Fruit fly (Drosophila melanogaster) whole organism, embryonic: ENCODE results near the gene serp.

Experiments used
- Adf1 ChIP-seq: fragments of 200-800 bp; sonication (Bioruptor generic); IDR thresholded peaks from 2 replicates; pipeline ENCODE4 v1.3.6; 2022; ENCODE audit warnings: missing biosample characterization, missing genetic modification characterization
- Bdp1 ChIP-seq: fragments of 200-800 bp; sonication (Bioruptor generic); optimal IDR thresholded peaks from 3 replicates; lab custom pipeline; 2016; ENCODE audit warnings: missing biosample characterization, missing genetic modification characterization
- Bgb ChIP-seq: fragments of 200-800 bp; sonication (Bioruptor generic); IDR thresholded peaks from 2 replicates; pipeline ENCODE4 v1.3.6; 2022; ENCODE audit warnings: missing biosample characterization, missing genetic modification characterization; ENCODE audit not compliant: partially characterized antibody
- CG11456 ChIP-seq: fragments of 200-800 bp; sonication (Bioruptor generic); IDR thresholded peaks from 3 replicates; pipeline ENCODE4 v1.3.6; 2022; ENCODE audit warnings: missing biosample characterization, missing genetic modification characterization
- CG13296 ChIP-seq: fragments of 200-800 bp; sonication (Bioruptor generic); optimal IDR thresholded peaks from 3 replicates; lab custom pipeline; 2018; ENCODE audit warnings: missing biosample characterization, mild to moderate bottlenecking, missing genetic modification characterization
- CG14710 ChIP-seq: fragments of 200-800 bp; sonication (Bioruptor generic); optimal IDR thresholded peaks from 3 replicates; lab custom pipeline; 2019; ENCODE audit warnings: missing biosample characterization, mild to moderate bottlenecking, missing genetic modification characterization, moderate library complexity
- CG16863 ChIP-seq: fragments of 200-800 bp; sonication (Bioruptor generic); optimal IDR thresholded peaks from 3 replicates; lab custom pipeline; 2016; ENCODE audit warnings: missing biosample characterization, missing genetic modification characterization
- CG17328 ChIP-seq: fragments of 200-800 bp; sonication (Bioruptor generic); IDR thresholded peaks from 2 replicates; pipeline ENCODE4 v1.3.6; 2022; ENCODE audit warnings: missing biosample characterization, missing genetic modification characterization
- CG1832 ChIP-seq: fragments of 200-800 bp; sonication (Bioruptor generic); optimal IDR thresholded peaks from 2 replicates; lab custom pipeline; 2017; ENCODE audit warnings: missing biosample characterization, mild to moderate bottlenecking, missing genetic modification characterization, inconsistent platforms
- CG32767 ChIP-seq: fragments of 200-800 bp; sonication (Bioruptor generic); IDR thresholded peaks from 2 replicates; pipeline ENCODE4 v1.3.6; 2022; ENCODE audit warnings: missing biosample characterization, missing genetic modification characterization
- CG3281 ChIP-seq: fragments of 200-800 bp; sonication (Bioruptor generic); optimal IDR thresholded peaks from 3 replicates; lab custom pipeline; 2017; ENCODE audit warnings: missing biosample characterization, mild to moderate bottlenecking, missing genetic modification characterization
- CG43689 ChIP-seq: fragments of 200-800 bp; sonication (Bioruptor generic); IDR thresholded peaks from 2 replicates; pipeline ENCODE4 v1.3.6; 2022; ENCODE audit warnings: missing biosample characterization, missing genetic modification characterization
- CG6765 ChIP-seq: fragments of 200-800 bp; sonication (Bioruptor generic); optimal IDR thresholded peaks from 3 replicates; lab custom pipeline; 2017; ENCODE audit warnings: missing biosample characterization, mild to moderate bottlenecking, missing genetic modification characterization
- CG7271 ChIP-seq: fragments of 200-800 bp; sonication (Bioruptor generic); optimal IDR thresholded peaks from 2 replicates; lab custom pipeline; 2018; ENCODE audit warnings: missing biosample characterization, mild to moderate bottlenecking, missing genetic modification characterization, moderate library complexity
- CG8765 ChIP-seq: fragments of 200-800 bp; sonication (Bioruptor generic); IDR thresholded peaks from 2 replicates; pipeline ENCODE4 v1.3.6; 2022; ENCODE audit warnings: missing biosample characterization, missing genetic modification characterization
- CHES-1-like ChIP-seq: fragments of 200-800 bp; sonication (Bioruptor generic); optimal IDR thresholded peaks from 2 replicates; lab custom pipeline; 2016; ENCODE audit warnings: missing biosample characterization, missing genetic modification characterization
- Dad ChIP-seq: fragments of 200-800 bp; sonication (Bioruptor generic); optimal IDR thresholded peaks from 3 replicates; lab custom pipeline; 2016; ENCODE audit warnings: missing biosample characterization, missing genetic modification characterization
- Deaf1 ChIP-seq: fragments of 200-800 bp; optimal IDR thresholded peaks from 3 replicates; lab custom pipeline; 2019; ENCODE audit warnings: missing biosample characterization, mild to moderate bottlenecking, missing genetic modification characterization, moderate library complexity
- Dfd ChIP-seq, 2 experiments: fragments of >200 bp; optimal IDR thresholded peaks; 2 replicates each; lab custom pipeline; 2017; ENCODE audit warnings: missing biosample characterization in 2 of 2, missing genetic modification characterization in 2 of 2
- HLHmδ ChIP-seq: fragments of 200-800 bp; sonication (Bioruptor generic); optimal IDR thresholded peaks from 2 replicates; lab custom pipeline; 2018; ENCODE audit warnings: missing biosample characterization, mild to moderate bottlenecking, missing genetic modification characterization, moderate library complexity
- Hey ChIP-seq: fragments of 200-800 bp; sonication (Bioruptor generic); optimal IDR thresholded peaks from 3 replicates; lab custom pipeline; 2018; ENCODE audit warnings: missing biosample characterization, mild to moderate bottlenecking, missing genetic modification characterization
- Jarid2 ChIP-seq: fragments of 200-800 bp; sonication (Bioruptor generic); optimal IDR thresholded peaks from 3 replicates; lab custom pipeline; 2017; ENCODE audit warnings: mild to moderate bottlenecking, missing biosample characterization, missing genetic modification reagents, missing genetic modification characterization
- Med ChIP-seq: fragments of 200-800 bp; sonication (Bioruptor generic); peaks from one replicate; lab custom pipeline; 2016; ENCODE audit warnings: missing biosample characterization, missing genetic modification characterization, mild to moderate bottlenecking, inconsistent platforms, moderate library complexity
- NC2α ChIP-seq: fragments of 200-800 bp; sonication (Bioruptor generic); optimal IDR thresholded peaks from 2 replicates; lab custom pipeline; 2016; ENCODE audit warnings: missing biosample characterization, missing genetic modification characterization
- Nf-YA ChIP-seq: fragments of 200-800 bp; sonication (Bioruptor generic); IDR thresholded peaks from 2 replicates; pipeline ENCODE4 v1.3.6; 2022; ENCODE audit warnings: missing biosample characterization, missing genetic modification characterization
- Nf-YC ChIP-seq: fragments of 200-800 bp; optimal IDR thresholded peaks from 3 replicates; lab custom pipeline; 2019; ENCODE audit warnings: missing biosample characterization, mild to moderate bottlenecking, missing genetic modification characterization, moderate library complexity
- Opbp ChIP-seq: fragments of 200-800 bp; sonication (Bioruptor generic); IDR thresholded peaks from 3 replicates; pipeline ENCODE4 v1.3.6; 2022; ENCODE audit warnings: missing biosample characterization, missing genetic modification characterization; ENCODE audit not compliant: partially characterized antibody
- PHDP ChIP-seq: fragments of 200-800 bp; sonication (Bioruptor generic); optimal IDR thresholded peaks from 3 replicates; lab custom pipeline; 2018; ENCODE audit warnings: missing biosample characterization, mild to moderate bottlenecking, missing genetic modification characterization, moderate library complexity
- Usf ChIP-seq: fragments of 200-800 bp; sonication (Bioruptor generic); optimal IDR thresholded peaks from 2 replicates; lab custom pipeline; 2017; ENCODE audit warnings: missing genotype, missing biosample characterization, missing genetic modification characterization
- abd-A ChIP-seq: fragments of 200-800 bp; sonication (Bioruptor generic); optimal IDR thresholded peaks from 3 replicates; lab custom pipeline; 2019; ENCODE audit warnings: missing biosample characterization, mild to moderate bottlenecking, missing genetic modification characterization, moderate library complexity
- bbx ChIP-seq: fragments of 200-800 bp; sonication (Bioruptor generic); IDR thresholded peaks from 2 replicates; pipeline ENCODE4 v1.3.6; 2022; ENCODE audit warnings: missing biosample characterization, missing genetic modification characterization; ENCODE audit not compliant: partially characterized antibody
- btn ChIP-seq: fragments of 200-800 bp; sonication (Bioruptor generic); optimal IDR thresholded peaks from 2 replicates; lab custom pipeline; 2016; ENCODE audit warnings: missing biosample characterization, missing genetic modification characterization
- chinmo ChIP-seq: fragments of 200-800 bp; sonication (Bioruptor generic); IDR thresholded peaks from 4 replicates; pipeline ENCODE4 v1.3.6; 2022; ENCODE audit warnings: missing biosample characterization, missing genetic modification characterization; ENCODE audit not compliant: partially characterized antibody
- da ChIP-seq: fragments of 200-800 bp; sonication (Bioruptor generic); optimal IDR thresholded peaks from 2 replicates; lab custom pipeline; 2016; ENCODE audit warnings: missing biosample characterization, missing genetic modification characterization
- dan ChIP-seq: fragments of 200-800 bp; sonication (Bioruptor generic); IDR thresholded peaks from 2 replicates; pipeline ENCODE4 v1.3.6; 2022; ENCODE audit warnings: missing biosample characterization, missing genetic modification characterization
- fd102C ChIP-seq: fragments of 200-800 bp; sonication (Bioruptor generic); optimal IDR thresholded peaks from 2 replicates; lab custom pipeline; 2018; ENCODE audit warnings: missing biosample characterization, mild to moderate bottlenecking, missing genetic modification characterization, moderate library complexity
- fd64A ChIP-seq: fragments of 200-800 bp; sonication (Bioruptor generic); optimal IDR thresholded peaks from 3 replicates; lab custom pipeline; 2018; ENCODE audit warnings: missing biosample characterization, mild to moderate bottlenecking, missing genetic modification characterization
- ftz-f1 ChIP-seq: fragments of 200-800 bp; sonication (Bioruptor generic); optimal IDR thresholded peaks from 2 replicates; lab custom pipeline; 2016; ENCODE audit warnings: missing biosample characterization, missing genetic modification characterization
- gem ChIP-seq: fragments of 200-800 bp; sonication (Bioruptor generic); optimal IDR thresholded peaks from 2 replicates; lab custom pipeline; 2019; ENCODE audit warnings: missing biosample characterization, mild to moderate bottlenecking, missing genetic modification characterization, moderate library complexity
- hbn ChIP-seq: fragments of 200-800 bp; sonication (Bioruptor generic); IDR thresholded peaks from 2 replicates; pipeline ENCODE4 v1.3.6; 2022; ENCODE audit warnings: missing biosample characterization, missing genetic modification characterization; ENCODE audit not compliant: partially characterized antibody
- inv ChIP-seq: fragments of 200-800 bp; sonication (Bioruptor generic); IDR thresholded peaks from 2 replicates; pipeline ENCODE4 v1.3.6; 2022; ENCODE audit warnings: missing biosample characterization, missing genetic modification characterization; ENCODE audit not compliant: partially characterized antibody
- nerfin-2 ChIP-seq: fragments of 200-800 bp; sonication (Bioruptor generic); IDR thresholded peaks from 2 replicates; pipeline ENCODE4 v1.3.6; 2022; ENCODE audit warnings: missing biosample characterization, missing genetic modification characterization; ENCODE audit not compliant: partially characterized antibody
- ro ChIP-seq: fragments of 200-800 bp; sonication (Bioruptor generic); IDR thresholded peaks from 2 replicates; pipeline ENCODE4 v1.3.6; 2022; ENCODE audit warnings: missing biosample characterization, missing genetic modification characterization
- seq ChIP-seq: fragments of 200-800 bp; sonication (Bioruptor generic); IDR thresholded peaks from 2 replicates; pipeline ENCODE4 v1.3.6; 2022; ENCODE audit warnings: missing biosample characterization, missing genetic modification characterization
- sr ChIP-seq: fragments of 200-800 bp; sonication (Bioruptor generic); IDR thresholded peaks from 3 replicates; pipeline ENCODE4 v1.3.6; 2022; ENCODE audit warnings: missing biosample characterization, missing genetic modification characterization
- stwl ChIP-seq: fragments of 200-800 bp; sonication (Bioruptor generic); optimal IDR thresholded peaks from 3 replicates; lab custom pipeline; 2018; ENCODE audit warnings: missing biosample characterization, mild to moderate bottlenecking, missing genetic modification characterization, moderate library complexity
- tna ChIP-seq: fragments of 200-800 bp; sonication (Bioruptor generic); IDR thresholded peaks from 2 replicates; pipeline ENCODE4 v1.3.6; 2022; ENCODE audit warnings: missing biosample characterization, missing genetic modification characterization; ENCODE audit not compliant: partially characterized antibody
- vvl ChIP-seq: fragments of 200-800 bp; sonication (Bioruptor generic); IDR thresholded peaks from 2 replicates; pipeline ENCODE4 v1.3.6; 2022; ENCODE audit warnings: missing biosample characterization, missing genetic modification characterization
- zen2 ChIP-seq: fragments of 200-800 bp; sonication (Bioruptor generic); IDR thresholded peaks from 3 replicates; pipeline ENCODE4 v1.3.6; 2022; ENCODE audit warnings: missing biosample characterization, missing genetic modification characterization; ENCODE audit not compliant: partially characterized antibody

The serp gene

dm6 chr3L:19683520-19683919, 24.3 kb downstream of the serp start (continued):
- peak; percentile 55; the same call in 1 of the 2 replicates for TF ChIP-seq nerfin-2 (GFP tag; lab: Robert Waterston, UW)
- TF ChIP-seq CG6765 (GFP tag; lab: Kevin White, UChicago): no peak
- no peak for TF ChIP-seq stwl (tag; lab: Kevin White, UChicago)
- no peak for TF ChIP-seq CG17328
- TF ChIP-seq PHDP (tag; lab: Kevin White, UChicago): no peak
- no peak for TF ChIP-seq CG16863 (GFP tag; lab: Kevin White, UChicago)
- TF ChIP-seq tna (GFP tag; lab: Robert Waterston, UW): peak; percentile 18; the same call in 1 of the 2 replicates
- no peak for TF ChIP-seq CG11456 (GFP tag; lab: Robert Waterston, UW)
- TF ChIP-seq CG13296 (GFP tag; lab: Kevin White, UChicago): no peak
- no peak for TF ChIP-seq CG7271 (tag; lab: Kevin White, UChicago)
- no peak for TF ChIP-seq Deaf1
- no peak for TF ChIP-seq abd-A
- no peak for TF ChIP-seq dan
- TF ChIP-seq inv (GFP tag; lab: Robert Waterston, UW): 0 out of 2 replicates have a peak, but pooled peaks have one; percentile 12
- TF ChIP-seq CG14710 (tag; lab: Kevin White, UChicago): no peak
- no peak for TF ChIP-seq CHES-1-like (GFP tag; lab: Kevin White, UChicago)

dm6 chr3L:19682902-19683301, 24.9 kb downstream of the serp start:
- TF ChIP-seq zen2 (GFP tag; lab: Robert Waterston, UW) (peak; percentile 63; the same call in 2 of the 3 replicates), Nf-YA (peak; percentile 96), Opbp (peak; percentile 23; the same call in 1 of the 3 replicates), seq (GFP tag; lab: Robert Waterston, UW) (0 out of 2 replicates have a peak, but pooled peaks have one; percentile 26), Adf1 (peak; percentile 70), HLHmδ (GFP tag; lab: Kevin White, UChicago) (peak; percentile 20), Jarid2 (GFP tag; lab: Kevin White, UChicago) (peak; percentile 71), hbn (GFP tag; lab: Robert Waterston, UW) (0 out of 2 replicates have a peak, but pooled peaks have one; percentile 21), btn (GFP tag; lab: Kevin White, UChicago) (no peak), bbx (GFP tag; lab: Robert Waterston, UW) (peak; percentile 46), Usf (GFP tag; lab: Kevin White, UChicago) (no peak), chinmo (GFP tag; lab: Robert Waterston, UW) (peak; percentile 79; the same call in 1 of the 4 replicates), NC2α (GFP tag; lab: Kevin White, UChicago) (no peak), ro (GFP tag; lab: Robert Waterston, UW) (no peak), Deaf1 (peak; percentile 67), Hey (no peak), vvl (0 out of 2 replicates have a peak, but pooled peaks have one; percentile 12), sr (peak; percentile 84), fd64A (GFP tag; lab: Kevin White, UChicago) (no peak), CG8765 (GFP tag; lab: Robert Waterston, UW) (no peak), CG32767 (GFP tag; lab: Robert Waterston, UW) (no peak), Dad (GFP tag; lab: Kevin White, UChicago) (no peak), Dfd (GFP tag; optimal IDR thresholded peaks at IDR 0.05; lab: Kevin White, UChicago) (no peak), CG3281 (no peak), ftz-f1 (GFP tag; lab: Kevin White, UChicago) (peak; percentile 31), fd102C (GFP tag; lab: Kevin White, UChicago) (no peak), Nf-YC (peak; percentile 99), CG43689 (GFP tag; lab: Robert Waterston, UW) (no peak), da (GFP tag; lab: Kevin White, UChicago) (peak; percentile 27), gem (tag; lab: Kevin White, UChicago) (no peak), Med (GFP tag; lab: Kevin White, UChicago) (peak; percentile 4), Bdp1 (no peak), Bgb (peak; percentile 39), CG1832 (GFP tag; lab: Kevin White, UChicago) (peak; percentile 85)
